Worm (Caenorhabditis elegans) whole organism, late embryonic: Measurements from ENCODE around the gene clec-226.

Source experiments
- C38D4.7 ChIP-seq: fragments of 200-800 bp; sonication (Bioruptor generic); optimal IDR thresholded peaks from 2 replicates; lab custom pipeline; 2018; ENCODE audit warnings: mild to moderate bottlenecking, missing genetic modification characterization, moderate library complexity, missing compliant biosample characterization
- F13H6.1 ChIP-seq: sonication (generic microtip); optimal IDR thresholded peaks from 2 replicates; lab custom pipeline; 2016; ENCODE audit warnings: missing genetic modification characterization, missing compliant biosample characterization
- K09A11.1 ChIP-seq: sonication (generic microtip); optimal IDR thresholded peaks from 2 replicates; lab custom pipeline; 2017; ENCODE audit warnings: antibody characterized with exemption, mild to moderate bottlenecking, missing genetic modification characterization, missing compliant biosample characterization; ENCODE audit not compliant: insufficient read depth
- T23F11.4 ChIP-seq: fragments of 200-800 bp; sonication (Bioruptor generic); optimal IDR thresholded peaks from 2 replicates; lab custom pipeline; 2018; ENCODE audit warnings: mild to moderate bottlenecking, missing genetic modification characterization, missing compliant biosample characterization
- ceh-18 ChIP-seq: sonication (generic microtip); optimal IDR thresholded peaks from 2 replicates; lab custom pipeline; 2016; ENCODE audit warnings: missing genetic modification characterization, missing compliant biosample characterization
- ceh-19 ChIP-seq: fragments of 200-800 bp; sonication (Bioruptor generic); optimal IDR thresholded peaks from 2 replicates; lab custom pipeline; 2018; ENCODE audit warnings: mild to moderate bottlenecking, missing genetic modification characterization, missing compliant biosample characterization
- ceh-2 ChIP-seq: sonication (generic microtip); optimal IDR thresholded peaks from 2 replicates; lab custom pipeline; 2016; ENCODE audit warnings: missing genotype, missing genetic modification characterization, missing compliant biosample characterization
- ceh-22 ChIP-seq: sonication (generic microtip); optimal IDR thresholded peaks from 2 replicates; lab custom pipeline; 2017; ENCODE audit warnings: missing biosample characterization, missing genetic modification characterization
- ceh-31 ChIP-seq: sonication (generic microtip); optimal IDR thresholded peaks from 2 replicates; lab custom pipeline; 2016; ENCODE audit warnings: missing genetic modification characterization, missing compliant biosample characterization
- che-1 ChIP-seq: sonication (generic microtip); optimal IDR thresholded peaks from 2 replicates; lab custom pipeline; 2016; ENCODE audit warnings: mild to moderate bottlenecking, missing genetic modification characterization, missing compliant biosample characterization
- elt-2 ChIP-seq: sonication (generic microtip); optimal IDR thresholded peaks from 2 replicates; lab custom pipeline; 2016; ENCODE audit warnings: missing genetic modification reagents, missing genetic modification characterization, missing compliant biosample characterization
- ets-4 ChIP-seq: sonication (generic microtip); optimal IDR thresholded peaks from 2 replicates; lab custom pipeline; 2016; ENCODE audit warnings: missing genetic modification characterization, missing compliant biosample characterization
- fkh-10 ChIP-seq: fragments of 150-350 bp; optimal IDR thresholded peaks from 2 replicates; lab custom pipeline; 2014; ENCODE audit warnings: missing biosample characterization, missing genetic modification reagents, missing genetic modification characterization
- hlh-13 ChIP-seq: fragments of 200-800 bp; sonication (Bioruptor generic); optimal IDR thresholded peaks from 2 replicates; lab custom pipeline; 2018; ENCODE audit warnings: mild to moderate bottlenecking, missing genetic modification characterization, missing compliant biosample characterization
- hlh-30 ChIP-seq: sonication (generic microtip); optimal IDR thresholded peaks from 2 replicates; lab custom pipeline; 2017; ENCODE audit warnings: antibody characterized with exemption, missing genetic modification characterization, missing compliant biosample characterization; ENCODE audit not compliant: insufficient read depth
- hlh-6 ChIP-seq: sonication (generic microtip); optimal IDR thresholded peaks from 2 replicates; lab custom pipeline; 2016; ENCODE audit warnings: missing genotype, missing genetic modification characterization, missing compliant biosample characterization
- hlh-8 ChIP-seq: sonication (generic microtip); optimal IDR thresholded peaks from 2 replicates; lab custom pipeline; 2016; ENCODE audit warnings: missing genotype, missing genetic modification characterization, missing compliant biosample characterization
- lim-6 ChIP-seq: sonication (generic microtip); optimal IDR thresholded peaks from 2 replicates; lab custom pipeline; 2016; ENCODE audit warnings: missing genetic modification characterization, missing compliant biosample characterization
- lin-11 ChIP-seq: fragments of 200-800 bp; sonication (Bioruptor generic); optimal IDR thresholded peaks from 2 replicates; lab custom pipeline; 2018; ENCODE audit warnings: mild to moderate bottlenecking, missing genetic modification characterization, missing compliant biosample characterization
- madf-2 ChIP-seq: sonication (generic microtip); optimal IDR thresholded peaks from 2 replicates; lab custom pipeline; 2017; ENCODE audit warnings: missing genetic modification characterization, missing compliant biosample characterization
- mec-3 ChIP-seq: sonication (generic microtip); optimal IDR thresholded peaks from 2 replicates; lab custom pipeline; 2016; ENCODE audit warnings: borderline replicate concordance, missing genetic modification characterization, missing compliant biosample characterization
- nfya-1 ChIP-seq: sonication (generic microtip); optimal IDR thresholded peaks from 2 replicates; lab custom pipeline; 2017; ENCODE audit warnings: missing genetic modification characterization, mild to moderate bottlenecking, missing compliant biosample characterization, antibody characterized with exemption, moderate library complexity
- nhr-11 ChIP-seq: fragments of 150-350 bp; optimal IDR thresholded peaks from 2 replicates; lab custom pipeline; 2014; ENCODE audit warnings: missing biosample characterization, missing genetic modification characterization
- pag-3 ChIP-seq: sonication (generic microtip); optimal IDR thresholded peaks from 2 replicates; lab custom pipeline; 2016; ENCODE audit warnings: missing compliant biosample characterization, missing genetic modification characterization, borderline replicate concordance
- pax-1 ChIP-seq: fragments of 150-350 bp; optimal IDR thresholded peaks from 2 replicates; lab custom pipeline; 2014; ENCODE audit warnings: missing biosample characterization, missing genetic modification characterization
- pha-2 ChIP-seq: sonication (generic microtip); optimal IDR thresholded peaks from 2 replicates; lab custom pipeline; 2017; ENCODE audit warnings: mild to moderate bottlenecking, missing genetic modification characterization, missing compliant biosample characterization
- pqm-1 ChIP-seq: sonication (generic microtip); optimal IDR thresholded peaks from 2 replicates; lab custom pipeline; 2016; ENCODE audit warnings: missing genetic modification characterization, missing compliant biosample characterization
- pros-1 ChIP-seq: fragments of 150-350 bp; optimal IDR thresholded peaks from 2 replicates; lab custom pipeline; 2014; ENCODE audit warnings: missing biosample characterization, missing genetic modification reagents, missing genetic modification characterization
- sox-2 ChIP-seq: fragments of 200-800 bp; sonication (Bioruptor generic); IDR thresholded peaks from 2 replicates; pipeline ENCODE4 v1.3.6; 2022; ENCODE audit warnings: missing genetic modification reagents, missing genetic modification characterization, missing compliant biosample characterization
- ttx-3 ChIP-seq: sonication (generic microtip); optimal IDR thresholded peaks from 2 replicates; lab custom pipeline; 2016; ENCODE audit warnings: missing genetic modification reagents, missing genetic modification characterization, missing compliant biosample characterization
- unc-55 ChIP-seq: sonication (generic microtip); optimal IDR thresholded peaks from 2 replicates; lab custom pipeline; 2017; ENCODE audit warnings: missing biosample characterization, missing genetic modification reagents, missing genetic modification characterization
- unc-86 ChIP-seq: sonication (generic microtip); optimal IDR thresholded peaks from 2 replicates; lab custom pipeline; 2016; ENCODE audit warnings: missing genetic modification characterization, missing compliant biosample characterization

The clec-226 gene

DNA sequence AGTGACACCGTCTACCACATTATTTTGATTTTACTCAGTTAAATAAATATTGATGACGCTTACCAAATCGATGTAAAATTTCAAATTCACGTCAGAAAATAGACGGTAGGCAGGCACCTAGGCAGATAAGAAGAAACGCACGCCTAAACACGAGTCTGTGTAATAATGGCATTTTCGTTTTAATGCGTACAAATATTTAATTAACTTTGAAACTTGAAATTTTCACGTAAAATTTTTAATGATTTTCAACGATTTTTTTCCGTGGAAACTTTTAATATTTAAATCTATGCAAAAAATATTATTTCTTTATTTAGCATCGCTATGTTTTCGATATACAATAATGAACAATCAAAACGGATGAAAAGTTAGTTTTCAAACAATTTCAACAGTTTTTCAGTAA lies 15.5 kb upstream of the clec-226 start, which contains the start of gene C06B3.16:
Gene C06B3.16, plus strand, starts transcription at position 301 of the 400 bp plus-strand sequence.
- TF ChIP-seq ttx-3 (tag; lab: Kevin White, UChicago) (no peak), ets-4 (tag; lab: Kevin White, UChicago) (no peak), hlh-13 (no peak)
- TF ChIP-seq, all 69 proteins: peak for 0

DNA sequence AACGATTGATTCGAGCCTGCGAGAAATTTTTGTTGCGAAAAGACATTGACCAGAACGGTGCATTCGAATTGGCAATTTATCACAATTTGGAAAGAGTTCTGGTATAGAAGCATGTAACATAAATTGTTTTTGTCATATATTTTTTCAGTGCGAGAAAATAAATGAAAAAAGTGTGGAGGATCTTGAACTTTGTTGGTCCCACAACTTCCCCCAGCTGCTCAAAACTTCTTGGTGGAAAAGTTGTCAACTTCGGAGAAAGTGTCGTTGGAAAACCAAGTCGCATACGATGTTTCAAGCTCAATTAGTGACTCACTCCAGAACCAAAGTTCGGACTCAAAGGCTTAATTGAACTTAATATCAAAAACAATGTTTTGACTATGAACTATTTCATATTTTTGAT lies 14.8 kb upstream of the clec-226 start:
- TF ChIP-seq fkh-10 (GFP tag; lab: Kevin White, UChicago) (no peak), ceh-22 (no peak), pros-1 (tag; lab: Kevin White, UChicago) (no peak), nhr-11 (tag; lab: Kevin White, UChicago) (no peak), ceh-31 (no peak), madf-2 (tag; lab: Kevin White, UChicago) (no peak), pha-2 (tag; lab: Kevin White, UChicago) (no peak), hlh-30 (no peak), ceh-19 (GFP tag; lab: Kevin White, UChicago) (no peak), C38D4.7 (GFP tag; lab: Kevin White, UChicago) (no peak), lin-11 (no peak), unc-55 (GFP tag; lab: Kevin White, UChicago) (no peak)
- TF ChIP-seq, all 69 proteins: peak for 0

DNA sequence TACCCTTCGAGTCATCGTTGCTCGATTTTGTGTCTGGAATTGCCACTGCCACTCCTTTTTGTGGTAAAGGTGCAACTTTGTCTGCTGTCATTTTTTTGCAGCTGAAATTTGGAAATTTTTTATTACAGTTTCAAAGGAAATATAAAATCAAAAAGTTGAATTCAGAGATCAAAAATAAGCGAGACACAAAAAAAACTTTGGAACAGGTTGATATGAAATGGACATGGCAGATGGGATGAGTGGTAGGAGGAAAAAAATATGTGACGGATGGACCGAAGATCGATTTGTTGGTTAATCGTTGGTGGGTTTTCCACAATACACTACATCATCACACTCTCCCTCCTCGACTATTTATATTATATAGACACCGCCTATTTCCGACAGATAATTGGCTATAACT lies 12.2 kb upstream of the clec-226 start, which contains the start of gene R10D12.1:
Gene R10D12.1, minus strand, starts transcription at position 101 of the 400 bp plus-strand sequence.
- TF ChIP-seq fkh-10 (GFP tag; lab: Kevin White, UChicago) (no peak), unc-86 (tag; lab: Kevin White, UChicago) (no peak), ceh-18 (tag; lab: Kevin White, UChicago) (no peak), C38D4.7 (GFP tag; lab: Kevin White, UChicago) (no peak), lim-6 (tag; lab: Kevin White, UChicago) (no peak), che-1 (no peak), ets-4 (tag; lab: Kevin White, UChicago) (no peak), ttx-3 (tag; lab: Kevin White, UChicago) (no peak), K09A11.1 (tag; lab: Kevin White, UChicago) (no peak), nfya-1 (no peak), ceh-31 (no peak), T23F11.4 (no peak), pax-1 (tag; lab: Kevin White, UChicago) (no peak), sox-2 (GFP tag; lab: Robert Waterston, UW) (no peak), nhr-11 (tag; lab: Kevin White, UChicago) (no peak), ceh-22 (no peak)

DNA sequence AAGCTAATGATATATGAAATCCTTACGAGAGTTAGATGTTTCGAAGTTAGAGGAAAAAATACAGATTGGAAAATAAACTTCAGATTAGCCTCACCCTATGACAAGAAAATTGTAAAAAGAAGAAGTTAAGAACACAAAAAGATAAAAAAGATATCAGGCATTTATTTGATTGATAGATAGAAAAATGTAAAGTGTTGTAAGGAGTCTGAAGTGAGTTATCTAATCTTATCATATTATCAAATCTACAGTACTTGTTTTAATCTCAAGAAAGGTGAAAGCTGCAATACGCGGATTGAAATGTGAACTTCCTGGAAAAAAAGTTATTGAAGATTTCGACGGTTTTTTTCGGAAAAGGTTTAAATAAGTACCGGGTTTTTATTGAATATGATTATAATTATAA lies 11.3 kb upstream of the clec-226 start:
- no peak for TF ChIP-seq ceh-19 (GFP tag; lab: Kevin White, UChicago)
- TF ChIP-seq hlh-8 (tag; lab: Kevin White, UChicago): no peak
- TF ChIP-seq mec-3 (tag; lab: Kevin White, UChicago): no peak
- no peak for TF ChIP-seq ets-4 (tag; lab: Kevin White, UChicago)
- TF ChIP-seq hlh-6: no peak
- no peak for TF ChIP-seq madf-2 (tag; lab: Kevin White, UChicago)
- no peak for TF ChIP-seq ceh-2 (tag; lab: Kevin White, UChicago)
- no peak for TF ChIP-seq pag-3 (tag; lab: Kevin White, UChicago)
- no peak for TF ChIP-seq lim-6 (tag; lab: Kevin White, UChicago)
- no peak for TF ChIP-seq F13H6.1 (tag; lab: Kevin White, UChicago)
- TF ChIP-seq pros-1 (tag; lab: Kevin White, UChicago): no peak
- no peak for TF ChIP-seq pqm-1 (tag; lab: Kevin White, UChicago)

DNA sequence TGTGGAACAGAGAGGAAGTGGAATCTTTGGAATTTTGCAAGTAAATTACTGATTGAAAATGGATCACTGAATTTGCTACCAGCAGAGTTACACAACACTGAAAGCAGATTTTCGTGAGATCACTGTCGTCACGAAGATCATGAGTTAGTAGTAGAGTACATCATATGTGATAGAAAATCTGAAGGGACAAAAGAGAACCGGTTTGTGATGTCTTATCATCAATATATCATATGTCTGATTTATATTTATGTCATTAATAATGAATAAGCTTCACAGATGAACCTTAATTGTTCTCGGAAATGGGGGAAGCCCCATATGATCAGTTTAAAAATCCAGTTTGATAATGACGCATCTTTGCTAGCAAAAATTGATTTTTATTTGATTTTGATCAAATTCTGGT lies 10.7 kb upstream of the clec-226 start:
- no peak for TF ChIP-seq elt-2 (tag; lab: Kevin White, UChicago)
